Worm (Caenorhabditis elegans) whole organism, L4 larva: ENCODE data around the gene F28D1.6.
A peak's percentile ranks its signal among the peaks of the same experiment; 100 is the strongest.

Source experiments
- daf-16 ChIP-seq, 3 experiments: sonication (generic microtip); optimal IDR thresholded peaks; 2 replicates each; lab custom pipeline; 2016 to 2017; ENCODE audit warnings: missing genetic modification characterization in 3 of 3, missing genetic modification reagents in 3 of 3, mild to moderate bottlenecking in 2 of 3, missing compliant biosample characterization in 2 of 3, missing biosample characterization in 1 of 3, moderate library complexity in 1 of 3
- dpl-1 ChIP-seq: fragments of 150-350 bp; optimal IDR thresholded peaks from 2 replicates; lab custom pipeline; 2014; ENCODE audit warnings: missing biosample characterization, missing genetic modification reagents, missing genetic modification characterization
- lsy-2 ChIP-seq, 2 experiments: fragments of 150-350 bp in 1 of 2; sonication (generic microtip) in 1 of 2; optimal IDR thresholded peaks; 2 replicates each; lab custom pipeline; 2014 to 2017; ENCODE audit warnings: missing biosample characterization in 2 of 2, missing genetic modification characterization in 2 of 2
- mes-2 ChIP-seq: sonication (generic microtip); optimal IDR thresholded peaks from 2 replicates; lab custom pipeline; 2016; ENCODE audit warnings: missing genotype, mild to moderate bottlenecking, missing genetic modification characterization, missing compliant biosample characterization; ENCODE audit not compliant: poor library complexity, severe bottlenecking
- nhr-77 ChIP-seq: fragments of 150-350 bp; optimal IDR thresholded peaks from 2 replicates; lab custom pipeline; 2014; ENCODE audit warnings: missing biosample characterization, missing genetic modification characterization

F28D1.6 gene

ce11 chrIV:12335248-12335647 lies 49.7 kb downstream of the F28D1.6 start (continued):
- TF ChIP-seq daf-16 (GFP tag; optimal IDR thresholded peaks at IDR 0.05; lab: Kevin White, UChicago) (peak in 1 of 2 experiments; percentile 42), daf-16 (tag; optimal IDR thresholded peaks at IDR 0.05; lab: Kevin White, UChicago) (no peak)

DNA sequence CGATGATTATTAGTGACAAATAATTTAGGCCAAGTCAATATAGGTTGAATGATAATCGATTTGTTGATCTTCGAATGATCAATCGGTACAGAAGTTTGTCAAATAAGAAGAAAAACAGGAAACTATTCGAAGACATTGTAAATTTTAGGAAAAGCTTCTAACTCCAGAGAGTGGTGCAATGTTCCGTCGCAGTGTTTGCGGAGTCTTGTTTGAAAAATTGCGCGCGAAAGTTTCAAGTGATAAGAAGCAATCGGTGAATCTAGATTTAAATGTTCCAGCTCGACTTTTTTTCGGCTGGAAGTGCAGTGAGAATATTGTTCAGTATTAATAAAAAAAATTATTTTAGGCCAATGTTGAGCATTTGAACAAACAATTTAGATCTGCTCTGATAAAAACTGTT lies 50.3 kb downstream of the F28D1.6 start:
- no peak for TF ChIP-seq nhr-77
- peak; percentile 14 for TF ChIP-seq mes-2
- no peak for TF ChIP-seq daf-16 (GFP tag; optimal IDR thresholded peaks at IDR 0.05; lab: Kevin White, UChicago)
- TF ChIP-seq daf-16 (tag; optimal IDR thresholded peaks at IDR 0.05; lab: Kevin White, UChicago) = peak; percentile 29
- TF ChIP-seq lsy-2 (tag; optimal IDR thresholded peaks at IDR 0.05; lab: Kevin White, UChicago) = peak in 1 of 2 experiments; percentile 15
- peak; percentile 79 for TF ChIP-seq dpl-1
